Worm (Caenorhabditis elegans) whole organism, L4/young adult: ENCODE data around the gene mksr-1.

ENCODE experiments used
- dao-5 ChIP-seq: sonication (generic microtip); optimal IDR thresholded peaks from 2 replicates; lab custom pipeline; 2016; ENCODE audit warnings: missing genotype, missing genetic modification characterization, moderate library complexity, missing compliant biosample characterization
- him-1 ChIP-seq: sonication (generic microtip); optimal IDR thresholded peaks from 2 replicates; lab custom pipeline; 2016; ENCODE audit warnings: missing genotype, missing genetic modification reagents, missing genetic modification characterization, missing compliant biosample characterization

- no peak for TF ChIP-seq him-1 (tag; lab: Kevin White, UChicago)
- no peak for TF ChIP-seq dao-5
Measured at ce11 chrX:1046156-1046831, 22.6 kb downstream of the mksr-1 start, which contains the start of gene vpat-1.
